Worm (Caenorhabditis elegans) whole organism, young adult: ENCODE data around the gene F29G9.1.

ENCODE experiments used
- B0261.1 ChIP-seq: sonication (generic microtip); optimal IDR thresholded peaks from 2 replicates; lab custom pipeline; 2016; ENCODE audit warnings: mild to moderate bottlenecking, missing genetic modification characterization, moderate library complexity, missing compliant biosample characterization
- F23B12.7 ChIP-seq: sonication (generic microtip); optimal IDR thresholded peaks from 2 replicates; lab custom pipeline; 2017; ENCODE audit warnings: missing genetic modification characterization, mild to moderate bottlenecking, missing compliant biosample characterization, antibody characterized with exemption, moderate library complexity; ENCODE audit not compliant: insufficient read depth
- F37B4.10 ChIP-seq: fragments of 200-800 bp; sonication (Bioruptor generic); IDR thresholded peaks from 2 replicates; pipeline ENCODE4 v1.3.6; 2022; ENCODE audit warnings: missing genetic modification characterization, missing compliant biosample characterization
- F39B2.1 ChIP-seq: fragments of 200-800 bp; sonication (Bioruptor generic); IDR thresholded peaks from 2 replicates; pipeline ENCODE4 v1.3.6; 2022; ENCODE audit warnings: missing genetic modification reagents, missing genetic modification characterization, missing compliant biosample characterization
- F49E8.2 ChIP-seq: sonication (generic microtip); optimal IDR thresholded peaks from 3 replicates; lab custom pipeline; 2017; ENCODE audit warnings: missing genetic modification characterization, mild to moderate bottlenecking, missing compliant biosample characterization, antibody characterized with exemption, moderate library complexity; ENCODE audit not compliant: insufficient read depth
- K11D2.4 ChIP-seq: fragments of 200-800 bp; sonication (Bioruptor generic); IDR thresholded peaks from 2 replicates; pipeline ENCODE4 v1.3.6; 2022; ENCODE audit warnings: missing genetic modification reagents, missing genetic modification characterization, missing compliant biosample characterization
- K12H6.12 ChIP-seq: fragments of 200-800 bp; sonication (Bioruptor generic); optimal IDR thresholded peaks from 2 replicates; lab custom pipeline; 2018; ENCODE audit warnings: mild to moderate bottlenecking, missing genetic modification characterization, missing compliant biosample characterization
- Y53G8AR.9 ChIP-seq: fragments of 200-800 bp; sonication (Bioruptor generic); conservative IDR thresholded peaks from 2 replicates; pipeline ENCODE4 v1.3.6; 2022; ENCODE audit warnings: missing genetic modification reagents, missing genetic modification characterization, missing compliant biosample characterization
- Y67H2A.10 ChIP-seq: fragments of 200-800 bp; sonication (Bioruptor generic); conservative IDR thresholded peaks from 2 replicates; pipeline ENCODE4 v1.3.6; 2022; ENCODE audit warnings: missing genetic modification reagents, missing genetic modification characterization, missing compliant biosample characterization
- Y79H2A.3 ChIP-seq: fragments of 200-800 bp; sonication (Bioruptor generic); conservative IDR thresholded peaks from 2 replicates; pipeline ENCODE4 v1.3.6; 2022; ENCODE audit warnings: missing genetic modification reagents, missing genetic modification characterization, missing compliant biosample characterization
- Y95B8A.8 ChIP-seq: fragments of 200-800 bp; sonication (Bioruptor generic); IDR thresholded peaks from 2 replicates; pipeline ENCODE4 v1.3.6; 2022; ENCODE audit warnings: missing genetic modification reagents, missing genetic modification characterization, missing compliant biosample characterization
- ama-1 ChIP-seq, 3 experiments: fragments of 150-350 bp in 1 of 3; sonication (generic microtip) in 2 of 3; optimal IDR thresholded peaks; 2 replicates each; lab custom pipeline; 2014 to 2018; ENCODE audit warnings: missing biosample characterization in 2 of 3, missing genetic modification characterization in 2 of 3, missing genetic modification reagents in 2 of 3
- athp-1 ChIP-seq: sonication (generic microtip); optimal IDR thresholded peaks from 2 replicates; lab custom pipeline; 2017; ENCODE audit warnings: mild to moderate bottlenecking, missing genetic modification characterization, missing compliant biosample characterization
- attf-6 ChIP-seq: fragments of 200-800 bp; sonication (Bioruptor generic); IDR thresholded peaks from 2 replicates; pipeline ENCODE4 v1.3.6; 2022; ENCODE audit warnings: missing genetic modification reagents, missing genetic modification characterization, missing compliant biosample characterization
- cebp-1 ChIP-seq, 2 experiments: fragments of 200-800 bp in 1 of 2; sonication (Bioruptor generic) in 1 of 2; sonication (generic microtip) in 1 of 2; IDR thresholded peaks in 1 of 2; optimal IDR thresholded peaks in 1 of 2; 2 replicates each; pipeline versions ENCODE4 v1.3.6 to Lab custom; 2017 to 2022; ENCODE audit warnings: missing compliant biosample characterization in 2 of 2, missing genetic modification characterization in 2 of 2, mild to moderate bottlenecking in 1 of 2, missing genetic modification reagents in 1 of 2, moderate library complexity in 1 of 2
- ceh-40 ChIP-seq: fragments of 200-800 bp; sonication (Bioruptor generic); IDR thresholded peaks from 2 replicates; pipeline ENCODE4 v1.3.6; 2022; ENCODE audit warnings: missing genetic modification characterization, missing compliant biosample characterization
- dpl-1 ChIP-seq: fragments of 150-350 bp; optimal IDR thresholded peaks from 2 replicates; lab custom pipeline; 2014; ENCODE audit warnings: missing biosample characterization, missing genetic modification reagents, missing genetic modification characterization
- egl-44 ChIP-seq: fragments of 200-800 bp; sonication (Bioruptor generic); IDR thresholded peaks from 2 replicates; pipeline ENCODE4 v1.3.6; 2022; ENCODE audit warnings: missing genetic modification reagents, missing genetic modification characterization, missing compliant biosample characterization
- egrh-3 ChIP-seq: fragments of 200-800 bp; sonication (Bioruptor generic); IDR thresholded peaks from 2 replicates; pipeline ENCODE4 v1.3.6; 2022; ENCODE audit warnings: missing genetic modification reagents, missing genetic modification characterization, missing compliant biosample characterization
- ets-4 ChIP-seq: fragments of 200-800 bp; sonication (Bioruptor generic); optimal IDR thresholded peaks from 2 replicates; lab custom pipeline; 2018; ENCODE audit warnings: mild to moderate bottlenecking, missing genetic modification characterization, missing compliant biosample characterization
- hlh-26 ChIP-seq: fragments of 200-800 bp; sonication (Bioruptor generic); conservative IDR thresholded peaks from 2 replicates; pipeline ENCODE4 v1.3.6; 2022; ENCODE audit warnings: missing genetic modification reagents, missing genetic modification characterization, missing compliant biosample characterization
- hrde-1 ChIP-seq: sonication (generic microtip); optimal IDR thresholded peaks from 2 replicates; lab custom pipeline; 2016; ENCODE audit warnings: missing genetic modification characterization, mild to moderate bottlenecking, missing compliant biosample characterization, moderate library complexity, missing genotype, missing genetic modification reagents, borderline replicate concordance
- let-526 ChIP-seq: fragments of 200-800 bp; sonication (Bioruptor generic); IDR thresholded peaks from 2 replicates; pipeline ENCODE4 v1.3.6; 2022; ENCODE audit warnings: missing genetic modification reagents, missing genetic modification characterization, missing compliant biosample characterization
- lin-35 ChIP-seq, 3 experiments: fragments of 150-350 bp in 2 of 3; sonication (generic microtip) in 1 of 3; optimal IDR thresholded peaks; 2 replicates each; lab custom pipeline; 2014 to 2018; ENCODE audit warnings: missing biosample characterization in 3 of 3, missing genetic modification characterization in 3 of 3, missing genetic modification reagents in 3 of 3
- lin-54 ChIP-seq: fragments of 200-800 bp; sonication (Bioruptor generic); optimal IDR thresholded peaks from 2 replicates; lab custom pipeline; 2018; ENCODE audit warnings: mild to moderate bottlenecking, missing genetic modification characterization, missing compliant biosample characterization
- lir-1 ChIP-seq: fragments of 200-800 bp; sonication (Bioruptor generic); conservative IDR thresholded peaks from 2 replicates; pipeline ENCODE4 v1.3.6; 2022; ENCODE audit warnings: missing genetic modification reagents, missing genetic modification characterization, missing compliant biosample characterization
- madf-8 ChIP-seq: fragments of 200-800 bp; sonication (Bioruptor generic); conservative IDR thresholded peaks from 2 replicates; pipeline ENCODE4 v1.3.6; 2022; ENCODE audit warnings: missing genetic modification reagents, missing genetic modification characterization, missing compliant biosample characterization
- mcd-1 ChIP-seq: fragments of 200-800 bp; sonication (Bioruptor generic); IDR thresholded peaks from 2 replicates; pipeline ENCODE4 v1.3.6; 2022; ENCODE audit warnings: missing genetic modification reagents, missing genetic modification characterization, missing compliant biosample characterization
- mel-28 ChIP-seq: sonication (generic microtip); optimal IDR thresholded peaks from 2 replicates; lab custom pipeline; 2016; ENCODE audit warnings: borderline replicate concordance, mild to moderate bottlenecking, missing genetic modification characterization, missing compliant biosample characterization
- mxl-1 ChIP-seq: sonication (generic microtip); optimal IDR thresholded peaks from 2 replicates; lab custom pipeline; 2016; ENCODE audit warnings: missing genetic modification characterization, missing compliant biosample characterization
- nfyb-1 ChIP-seq: fragments of 200-800 bp; sonication (Bioruptor generic); IDR thresholded peaks from 2 replicates; pipeline ENCODE4 v1.3.6; 2022; ENCODE audit warnings: missing genetic modification reagents, missing genetic modification characterization, missing compliant biosample characterization
- nhr-27 ChIP-seq: fragments of 200-800 bp; sonication (Bioruptor generic); optimal IDR thresholded peaks from 2 replicates; lab custom pipeline; 2018; ENCODE audit warnings: mild to moderate bottlenecking, missing genetic modification characterization, moderate library complexity, missing compliant biosample characterization
- nhr-90 ChIP-seq: sonication (generic microtip); optimal IDR thresholded peaks from 2 replicates; lab custom pipeline; 2016; ENCODE audit warnings: missing genotype, mild to moderate bottlenecking, missing genetic modification characterization, missing compliant biosample characterization
- pbrm-1 ChIP-seq: fragments of 200-800 bp; sonication (Bioruptor generic); IDR thresholded peaks from 2 replicates; pipeline ENCODE4 v1.3.6; 2022; ENCODE audit warnings: missing genetic modification reagents, missing genetic modification characterization, missing compliant biosample characterization
- rcor-1 ChIP-seq: fragments of 200-800 bp; sonication (Bioruptor generic); IDR thresholded peaks from 2 replicates; pipeline ENCODE4 v1.3.6; 2022; ENCODE audit warnings: missing genetic modification reagents, missing genetic modification characterization, missing compliant biosample characterization
- rpc-1 ChIP-seq, 2 experiments: fragments of 150-350 bp in 1 of 2; sonication (generic microtip) in 1 of 2; optimal IDR thresholded peaks; 2 replicates each; lab custom pipeline; 2014 to 2018; ENCODE audit warnings: missing biosample characterization in 1 of 2, missing genetic modification characterization in 1 of 2, missing genetic modification reagents in 1 of 2, missing genotype in 1 of 2
- snpc-4 ChIP-seq, 5 experiments: fragments of 150-350 bp in 1 of 5; sonication (generic microtip) in 4 of 5; optimal IDR thresholded peaks; 2 replicates each; lab custom pipeline; 2014 to 2018; ENCODE audit warnings: missing genetic modification characterization in 5 of 5, missing biosample characterization in 3 of 5, antibody characterized with exemption in 2 of 5, mild to moderate bottlenecking in 2 of 5, missing compliant biosample characterization in 2 of 5, missing genotype in 2 of 5, moderate library complexity in 2 of 5, missing genetic modification reagents in 1 of 5
- somi-1 ChIP-seq: fragments of 200-800 bp; sonication (Bioruptor generic); optimal IDR thresholded peaks from 2 replicates; lab custom pipeline; 2018; ENCODE audit warnings: mild to moderate bottlenecking, missing genetic modification characterization, missing compliant biosample characterization
- tbp1 ChIP-seq: fragments of 200-800 bp; sonication (Bioruptor generic); optimal IDR thresholded peaks from 2 replicates; lab custom pipeline; 2018; ENCODE audit warnings: mild to moderate bottlenecking, missing genetic modification characterization, missing compliant biosample characterization
- xnd-1 ChIP-seq: sonication (generic microtip); optimal IDR thresholded peaks from 2 replicates; lab custom pipeline; 2016; ENCODE audit warnings: missing genotype, missing genetic modification reagents, missing genetic modification characterization, missing compliant biosample characterization
- zfh-2 ChIP-seq: fragments of 200-800 bp; sonication (Bioruptor generic); conservative IDR thresholded peaks from 2 replicates; pipeline ENCODE4 v1.3.6; 2022; ENCODE audit warnings: missing genetic modification reagents, missing genetic modification characterization, missing compliant biosample characterization
- ztf-22 ChIP-seq: fragments of 200-800 bp; sonication (Bioruptor generic); optimal IDR thresholded peaks from 2 replicates; lab custom pipeline; 2018; ENCODE audit warnings: mild to moderate bottlenecking, missing genetic modification characterization, moderate library complexity, missing compliant biosample characterization
- ztf-28 ChIP-seq: fragments of 200-800 bp; sonication (Bioruptor generic); IDR thresholded peaks from 2 replicates; pipeline ENCODE4 v1.3.6; 2022; ENCODE audit warnings: missing genetic modification reagents, missing genetic modification characterization, missing compliant biosample characterization
- ztf-3 ChIP-seq: fragments of 200-800 bp; sonication (Bioruptor generic); optimal IDR thresholded peaks from 2 replicates; lab custom pipeline; 2018; ENCODE audit warnings: mild to moderate bottlenecking, missing genetic modification characterization, missing compliant biosample characterization
- ztf-6 ChIP-seq: fragments of 200-800 bp; sonication (Bioruptor generic); IDR thresholded peaks from 2 replicates; pipeline ENCODE4 v1.3.6; 2022; ENCODE audit warnings: missing genetic modification reagents, missing genetic modification characterization, missing compliant biosample characterization

F29G9.1 gene

DNA sequence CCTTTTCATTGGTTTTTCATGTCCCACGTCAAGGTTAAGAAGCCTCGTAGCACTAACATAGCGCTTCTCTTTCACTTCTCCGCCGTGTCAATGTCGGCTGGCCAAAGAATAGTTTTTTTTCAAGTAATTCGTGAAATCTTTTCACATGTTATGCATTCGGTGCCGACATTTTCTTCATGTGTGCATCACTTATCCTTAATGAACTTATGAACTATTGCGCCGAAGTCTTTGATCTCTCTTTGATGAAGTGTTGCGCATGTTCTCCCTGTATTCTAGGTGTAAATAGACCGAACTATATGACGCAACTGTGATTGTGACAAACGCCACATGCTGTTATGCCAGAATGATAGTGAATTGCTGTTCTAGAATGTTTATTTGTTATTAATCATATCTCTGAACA lies 16.8 kb upstream of the F29G9.1 start:
- TF ChIP-seq snpc-4 (GFP tag; optimal IDR thresholded peaks at IDR 0.05; lab: Kevin White, UChicago) (no peak), snpc-4 (tag; optimal IDR thresholded peaks at IDR 0.05; lab: Kevin White, UChicago) (no peak), xnd-1 (no peak), Y67H2A.10 (GFP tag; lab: Robert Waterston, UW) (no peak), attf-6 (no peak), Y79H2A.3 (GFP tag; lab: Robert Waterston, UW) (no peak), dpl-1 (GFP tag; lab: Kevin White, UChicago) (no peak), lir-1 (no peak), ztf-28 (GFP tag; lab: Robert Waterston, UW) (no peak), F39B2.1 (GFP tag; lab: Robert Waterston, UW) (no peak), ztf-6 (GFP tag; lab: Robert Waterston, UW) (no peak), ztf-3 (GFP tag; lab: Kevin White, UChicago) (no peak), rpc-1 (optimal IDR thresholded peaks at IDR 0.05; lab: Kevin White, UChicago) (no peak), rpc-1 (tag; optimal IDR thresholded peaks at IDR 0.05; lab: Kevin White, UChicago) (no peak), F23B12.7 (tag; lab: Kevin White, UChicago) (no peak), ets-4 (GFP tag; lab: Kevin White, UChicago) (no peak), ztf-22 (no peak), mxl-1 (no peak), F49E8.2 (no peak), nhr-27 (tag; lab: Kevin White, UChicago) (no peak), mel-28 (no peak)

DNA sequence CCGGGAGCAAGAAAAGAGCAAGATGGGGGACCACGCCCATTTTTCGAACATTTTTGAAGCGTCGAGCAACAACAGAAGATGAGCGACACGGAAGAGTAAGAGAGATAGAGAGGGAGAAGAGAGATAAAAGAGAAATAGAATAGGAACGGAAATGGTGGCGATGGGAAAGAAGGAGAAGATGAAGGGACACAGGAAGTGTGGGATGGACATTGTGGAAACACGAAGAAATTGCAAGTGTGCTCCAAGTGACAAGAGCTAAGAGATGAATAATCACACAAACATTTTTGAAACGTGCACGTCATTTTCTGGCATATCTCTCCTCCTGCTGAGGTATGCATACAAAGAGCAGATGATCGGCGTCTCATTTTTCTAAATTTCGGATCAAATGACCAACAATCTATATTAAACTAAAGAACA lies 8.3 kb upstream of the F29G9.1 start:
- TF ChIP-seq F49E8.2 = no peak
- no peak for TF ChIP-seq F37B4.10 (GFP tag; lab: Robert Waterston, UW)
- TF ChIP-seq K11D2.4 = no peak
- TF ChIP-seq B0261.1 = no peak
- TF ChIP-seq K12H6.12 (tag; lab: Kevin White, UChicago) = peak; percentile 58
- TF ChIP-seq egrh-3 (GFP tag; lab: Robert Waterston, UW) = no peak
- no peak for TF ChIP-seq athp-1 (tag; lab: Kevin White, UChicago)
- TF ChIP-seq mxl-1 = no peak
- 0 out of 2 replicates have a peak, but pooled peaks have one; percentile 16 for TF ChIP-seq nfyb-1 (GFP tag; lab: Robert Waterston, UW)
- no peak for TF ChIP-seq cebp-1 (GFP tag; IDR thresholded peaks at IDR 0.05; lab: Robert Waterston, UW)
- peak; percentile 17 for TF ChIP-seq cebp-1 (tag; optimal IDR thresholded peaks at IDR 0.05; lab: Kevin White, UChicago)
- no peak for TF ChIP-seq let-526 (GFP tag; lab: Robert Waterston, UW)
- no peak for TF ChIP-seq nhr-90 (tag; lab: Kevin White, UChicago)
- no peak for TF ChIP-seq ama-1 (optimal IDR thresholded peaks at IDR 0.05; lab: Kevin White, UChicago)
- TF ChIP-seq ama-1 (GFP tag; optimal IDR thresholded peaks at IDR 0.05; lab: Kevin White, UChicago) = no peak
- TF ChIP-seq zfh-2 (GFP tag; lab: Robert Waterston, UW) = peak; percentile 46
- no peak for TF ChIP-seq madf-8 (GFP tag; lab: Robert Waterston, UW)
- TF ChIP-seq lin-35 (GFP tag; optimal IDR thresholded peaks at IDR 0.05; lab: Kevin White, UChicago) = peak in 1 of 3 experiments; percentile 49
- TF ChIP-seq pbrm-1 = no peak
- no peak for TF ChIP-seq rcor-1
- TF ChIP-seq Y53G8AR.9 (GFP tag; lab: Robert Waterston, UW) = no peak
- no peak for TF ChIP-seq hrde-1 (tag; lab: Kevin White, UChicago)
- no peak for TF ChIP-seq tbp1 (GFP tag; lab: Kevin White, UChicago)
- TF ChIP-seq somi-1 = no peak
- no peak for TF ChIP-seq F23B12.7 (tag; lab: Kevin White, UChicago)
- TF ChIP-seq lin-54 = no peak
- 0 out of 2 replicates have a peak, but pooled peaks have one; percentile 28 for TF ChIP-seq mcd-1 (GFP tag; lab: Robert Waterston, UW)
- TF ChIP-seq nhr-27 (tag; lab: Kevin White, UChicago) = no peak
- TF ChIP-seq ceh-40 (GFP tag; lab: Robert Waterston, UW) = no peak
- TF ChIP-seq hlh-26 (GFP tag; lab: Robert Waterston, UW) = no peak
- TF ChIP-seq egl-44 (GFP tag; lab: Robert Waterston, UW) = no peak
- no peak for TF ChIP-seq Y95B8A.8 (GFP tag; lab: Robert Waterston, UW)
